Worm (Caenorhabditis elegans) whole organism, late embryonic: ENCODE results near the gene fzy-1.
A peak's percentile ranks its signal among the peaks of the same experiment; 100 is the strongest.

Source experiments
- C08G9.2 ChIP-seq: sonication (generic microtip); optimal IDR thresholded peaks from 2 replicates; lab custom pipeline; 2016; ENCODE audit warnings: mild to moderate bottlenecking, missing genetic modification characterization, moderate library complexity, missing compliant biosample characterization
- C38D4.7 ChIP-seq: fragments of 200-800 bp; sonication (Bioruptor generic); optimal IDR thresholded peaks from 2 replicates; lab custom pipeline; 2018; ENCODE audit warnings: mild to moderate bottlenecking, missing genetic modification characterization, moderate library complexity, missing compliant biosample characterization
- K02D7.2 ChIP-seq: sonication (generic microtip); optimal IDR thresholded peaks from 2 replicates; lab custom pipeline; 2017; ENCODE audit warnings: mild to moderate bottlenecking, missing genetic modification characterization, missing compliant biosample characterization
- ceh-14 ChIP-seq: sonication (generic microtip); optimal IDR thresholded peaks from 2 replicates; lab custom pipeline; 2016; ENCODE audit warnings: missing genotype, missing genetic modification characterization, missing compliant biosample characterization
- ceh-2 ChIP-seq: sonication (generic microtip); optimal IDR thresholded peaks from 2 replicates; lab custom pipeline; 2016; ENCODE audit warnings: missing genotype, missing genetic modification characterization, missing compliant biosample characterization
- ceh-22 ChIP-seq: sonication (generic microtip); optimal IDR thresholded peaks from 2 replicates; lab custom pipeline; 2017; ENCODE audit warnings: missing biosample characterization, missing genetic modification characterization
- ceh-34 ChIP-seq: sonication (generic microtip); optimal IDR thresholded peaks from 2 replicates; lab custom pipeline; 2016; ENCODE audit warnings: mild to moderate bottlenecking, missing genetic modification characterization, missing compliant biosample characterization
- ceh-45 ChIP-seq: fragments of 200-800 bp; sonication (Bioruptor generic); IDR thresholded peaks from 2 replicates; pipeline ENCODE4 v1.3.6; 2022; ENCODE audit warnings: missing genetic modification reagents, missing genetic modification characterization, missing compliant biosample characterization
- ceh-48 ChIP-seq: sonication (generic microtip); optimal IDR thresholded peaks from 2 replicates; lab custom pipeline; 2016; ENCODE audit warnings: missing genetic modification characterization, inconsistent platforms, missing compliant biosample characterization
- ceh-6 ChIP-seq: fragments of 200-800 bp; sonication (Bioruptor generic); optimal IDR thresholded peaks from 2 replicates; lab custom pipeline; 2018; ENCODE audit warnings: mild to moderate bottlenecking, missing genetic modification characterization, missing compliant biosample characterization
- che-1 ChIP-seq: sonication (generic microtip); optimal IDR thresholded peaks from 2 replicates; lab custom pipeline; 2016; ENCODE audit warnings: mild to moderate bottlenecking, missing genetic modification characterization, missing compliant biosample characterization
- dve-1 ChIP-seq: sonication (generic microtip); optimal IDR thresholded peaks from 2 replicates; lab custom pipeline; 2017; ENCODE audit warnings: antibody characterized with exemption, mild to moderate bottlenecking, missing genetic modification characterization, missing compliant biosample characterization
- elt-2 ChIP-seq: sonication (generic microtip); optimal IDR thresholded peaks from 2 replicates; lab custom pipeline; 2016; ENCODE audit warnings: missing genetic modification reagents, missing genetic modification characterization, missing compliant biosample characterization
- ets-4 ChIP-seq: sonication (generic microtip); optimal IDR thresholded peaks from 2 replicates; lab custom pipeline; 2016; ENCODE audit warnings: missing genetic modification characterization, missing compliant biosample characterization
- fax-1 ChIP-seq: sonication (generic microtip); optimal IDR thresholded peaks from 2 replicates; lab custom pipeline; 2016; ENCODE audit warnings: missing genotype, missing genetic modification characterization, missing compliant biosample characterization
- fkh-10 ChIP-seq: fragments of 150-350 bp; optimal IDR thresholded peaks from 2 replicates; lab custom pipeline; 2014; ENCODE audit warnings: missing biosample characterization, missing genetic modification reagents, missing genetic modification characterization
- fkh-6 ChIP-seq: sonication (generic microtip); optimal IDR thresholded peaks from 2 replicates; lab custom pipeline; 2016; ENCODE audit warnings: missing genetic modification characterization, missing compliant biosample characterization
- gmeb-2 ChIP-seq: sonication (generic microtip); optimal IDR thresholded peaks from 2 replicates; lab custom pipeline; 2016; ENCODE audit warnings: missing genetic modification characterization, inconsistent platforms, missing compliant biosample characterization
- hlh-30 ChIP-seq: sonication (generic microtip); optimal IDR thresholded peaks from 2 replicates; lab custom pipeline; 2017; ENCODE audit warnings: antibody characterized with exemption, missing genetic modification characterization, missing compliant biosample characterization; ENCODE audit not compliant: insufficient read depth
- hlh-6 ChIP-seq: sonication (generic microtip); optimal IDR thresholded peaks from 2 replicates; lab custom pipeline; 2016; ENCODE audit warnings: missing genotype, missing genetic modification characterization, missing compliant biosample characterization
- hlh-8 ChIP-seq: sonication (generic microtip); optimal IDR thresholded peaks from 2 replicates; lab custom pipeline; 2016; ENCODE audit warnings: missing genotype, missing genetic modification characterization, missing compliant biosample characterization
- lin-11 ChIP-seq: fragments of 200-800 bp; sonication (Bioruptor generic); optimal IDR thresholded peaks from 2 replicates; lab custom pipeline; 2018; ENCODE audit warnings: mild to moderate bottlenecking, missing genetic modification characterization, missing compliant biosample characterization
- madf-2 ChIP-seq: sonication (generic microtip); optimal IDR thresholded peaks from 2 replicates; lab custom pipeline; 2017; ENCODE audit warnings: missing genetic modification characterization, missing compliant biosample characterization
- mec-3 ChIP-seq: sonication (generic microtip); optimal IDR thresholded peaks from 2 replicates; lab custom pipeline; 2016; ENCODE audit warnings: borderline replicate concordance, missing genetic modification characterization, missing compliant biosample characterization
- nhr-11 ChIP-seq: fragments of 150-350 bp; optimal IDR thresholded peaks from 2 replicates; lab custom pipeline; 2014; ENCODE audit warnings: missing biosample characterization, missing genetic modification characterization
- npax-4 ChIP-seq: sonication (generic microtip); optimal IDR thresholded peaks from 2 replicates; lab custom pipeline; 2016; ENCODE audit warnings: missing genetic modification characterization, missing compliant biosample characterization
- pag-3 ChIP-seq: sonication (generic microtip); optimal IDR thresholded peaks from 2 replicates; lab custom pipeline; 2016; ENCODE audit warnings: missing compliant biosample characterization, missing genetic modification characterization, borderline replicate concordance
- pat-9 ChIP-seq: fragments of 200-800 bp; sonication (Bioruptor generic); optimal IDR thresholded peaks from 2 replicates; lab custom pipeline; 2018; ENCODE audit warnings: mild to moderate bottlenecking, missing genetic modification characterization, moderate library complexity, missing compliant biosample characterization
- pax-1 ChIP-seq: fragments of 150-350 bp; optimal IDR thresholded peaks from 2 replicates; lab custom pipeline; 2014; ENCODE audit warnings: missing biosample characterization, missing genetic modification characterization
- pqm-1 ChIP-seq: sonication (generic microtip); optimal IDR thresholded peaks from 2 replicates; lab custom pipeline; 2016; ENCODE audit warnings: missing genetic modification characterization, missing compliant biosample characterization
- pros-1 ChIP-seq: fragments of 150-350 bp; optimal IDR thresholded peaks from 2 replicates; lab custom pipeline; 2014; ENCODE audit warnings: missing biosample characterization, missing genetic modification reagents, missing genetic modification characterization
- sox-2 ChIP-seq: fragments of 200-800 bp; sonication (Bioruptor generic); IDR thresholded peaks from 2 replicates; pipeline ENCODE4 v1.3.6; 2022; ENCODE audit warnings: missing genetic modification reagents, missing genetic modification characterization, missing compliant biosample characterization
- syd-9 ChIP-seq: sonication (generic microtip); optimal IDR thresholded peaks from 2 replicates; lab custom pipeline; 2016; ENCODE audit warnings: mild to moderate bottlenecking, missing genetic modification characterization, moderate library complexity, missing compliant biosample characterization
- tbx-7 ChIP-seq: sonication (generic microtip); optimal IDR thresholded peaks from 2 replicates; lab custom pipeline; 2016; ENCODE audit warnings: missing genotype, missing genetic modification characterization, missing compliant biosample characterization
- unc-3 ChIP-seq, 2 experiments: fragments of 200-800 bp in 1 of 2; sonication (Bioruptor generic) in 1 of 2; sonication (generic microtip) in 1 of 2; conservative IDR thresholded peaks in 1 of 2; optimal IDR thresholded peaks in 1 of 2; 2 replicates each; pipeline versions ENCODE4 v1.3.6 to Lab custom; 2016 to 2022; ENCODE audit warnings: missing compliant biosample characterization in 2 of 2, missing genetic modification characterization in 2 of 2, missing genetic modification reagents in 1 of 2
- unc-55 ChIP-seq: sonication (generic microtip); optimal IDR thresholded peaks from 2 replicates; lab custom pipeline; 2017; ENCODE audit warnings: missing biosample characterization, missing genetic modification reagents, missing genetic modification characterization
- ztf-16 ChIP-seq: sonication (generic microtip); optimal IDR thresholded peaks from 2 replicates; lab custom pipeline; 2017; ENCODE audit warnings: missing genetic modification characterization, missing compliant biosample characterization

fzy-1 gene

DNA sequence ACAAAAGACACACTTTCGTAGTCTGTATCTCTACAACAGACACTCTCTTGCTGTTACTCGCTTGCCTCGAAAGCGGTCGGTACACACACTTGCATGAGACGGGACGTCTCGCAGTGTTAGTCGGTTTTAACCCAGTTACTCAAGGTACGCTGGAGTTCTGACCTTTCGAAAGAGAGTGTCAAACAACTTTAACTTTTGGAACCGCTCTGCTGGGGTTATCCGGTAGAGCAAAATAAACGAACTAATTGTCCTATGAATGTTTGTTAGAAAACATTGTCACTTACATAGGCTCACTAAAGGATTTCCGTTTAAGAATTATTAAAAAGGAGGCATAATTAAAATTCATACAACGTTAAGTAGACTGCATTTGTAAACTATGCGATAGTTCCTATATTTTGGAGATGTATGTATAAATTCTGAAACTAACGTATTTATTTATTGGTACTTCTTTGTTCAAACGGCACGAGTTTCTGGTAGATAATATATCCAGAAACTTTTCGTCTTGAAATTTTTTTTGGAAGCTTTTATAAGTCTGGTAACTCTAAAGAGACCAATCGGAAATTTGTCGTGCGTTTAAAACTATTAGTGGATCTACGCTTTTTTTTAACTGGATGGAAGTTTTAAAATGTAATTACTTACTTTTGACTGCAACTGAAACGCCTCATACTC lies 43.0 kb downstream of the fzy-1 start (continued):
- TF ChIP-seq hlh-30 (tag; lab: Kevin White, UChicago) (peak; percentile 3), tbx-7 (tag; lab: Kevin White, UChicago) (peak; percentile 29), pag-3 (no peak), elt-2 (peak; percentile 97), C38D4.7 (GFP tag; lab: Kevin White, UChicago) (peak; percentile 70), dve-1 (tag; lab: Kevin White, UChicago) (peak; percentile 93), unc-55 (GFP tag; lab: Kevin White, UChicago) (peak; percentile 48), ets-4 (tag; lab: Kevin White, UChicago) (peak; percentile 63), sox-2 (GFP tag; lab: Robert Waterston, UW) (peak; percentile 57), ceh-2 (peak; percentile 70), ceh-34 (tag; lab: Kevin White, UChicago) (peak; percentile 91), ceh-6 (peak; percentile 65), fkh-6 (tag; lab: Kevin White, UChicago) (peak; percentile 82), ceh-48 (tag; lab: Kevin White, UChicago) (peak; percentile 18), pqm-1 (tag; lab: Kevin White, UChicago) (peak; percentile 77), hlh-8 (peak; percentile 72), madf-2 (peak; percentile 68), pros-1 (peak; percentile 97), fax-1 (tag; lab: Kevin White, UChicago) (peak; percentile 68), hlh-6 (tag; lab: Kevin White, UChicago) (peak; percentile 48), K02D7.2 (peak; percentile 71), unc-3 (GFP tag; conservative IDR thresholded peaks at IDR 0.05; lab: Robert Waterston, UW) (peak; percentile 59), unc-3 (tag; optimal IDR thresholded peaks at IDR 0.05; lab: Kevin White, UChicago) (peak; percentile 55), ceh-45 (GFP tag; lab: Robert Waterston, UW) (no peak), syd-9 (tag; lab: Kevin White, UChicago) (peak; percentile 65), ceh-14 (tag; lab: Kevin White, UChicago) (peak; percentile 90), ztf-16 (tag; lab: Kevin White, UChicago) (peak; percentile 77), C08G9.2 (tag; lab: Kevin White, UChicago) (peak; percentile 49)

DNA sequence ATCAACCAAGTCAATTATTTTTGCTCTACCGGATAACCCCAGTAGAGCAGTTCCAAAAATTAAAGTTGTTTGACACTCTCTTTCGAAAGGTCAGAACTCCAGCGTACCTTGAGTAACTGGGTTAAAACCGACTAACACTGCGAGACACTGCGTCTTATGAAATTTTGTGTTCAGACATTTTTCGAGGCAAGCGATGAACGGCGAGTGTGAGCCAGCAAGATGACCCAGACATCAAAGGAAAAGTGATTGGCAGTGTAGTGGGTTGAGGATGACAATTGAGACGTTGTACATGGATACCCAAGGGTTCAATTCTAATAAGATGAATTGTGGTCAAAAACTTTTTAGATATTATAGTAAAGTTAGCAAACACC lies 43.6 kb downstream of the fzy-1 start:
- TF ChIP-seq ets-4 (tag; lab: Kevin White, UChicago), result no peak

ce11 chrII:5544764-5545163 lies 44.2 kb downstream of the fzy-1 start, which contains the start of gene ins-13:
ins-13 (minus strand) TSS chrII:5544864.
- TF ChIP-seq hlh-6 (tag; lab: Kevin White, UChicago), result no peak
- no peak for TF ChIP-seq npax-4
- no peak for TF ChIP-seq che-1 (tag; lab: Kevin White, UChicago)
- TF ChIP-seq gmeb-2, result no peak
- no peak for TF ChIP-seq ceh-22
- TF ChIP-seq ceh-34 (tag; lab: Kevin White, UChicago), result no peak
- no peak for TF ChIP-seq ceh-6
- no peak for TF ChIP-seq elt-2
- no peak for TF ChIP-seq pax-1 (tag; lab: Kevin White, UChicago)
- no peak for TF ChIP-seq ceh-14 (tag; lab: Kevin White, UChicago)
- TF ChIP-seq fkh-6 (tag; lab: Kevin White, UChicago), result no peak
- no peak for TF ChIP-seq pat-9
- TF ChIP-seq fkh-10 (GFP tag; lab: Kevin White, UChicago), result no peak
- TF ChIP-seq nhr-11 (tag; lab: Kevin White, UChicago), result no peak
- TF ChIP-seq ceh-2, result no peak
- no peak for TF ChIP-seq lin-11 (tag; lab: Kevin White, UChicago)
- no peak for TF ChIP-seq mec-3 (tag; lab: Kevin White, UChicago)
- no peak for TF ChIP-seq C08G9.2 (tag; lab: Kevin White, UChicago)
